Worm (Caenorhabditis elegans) whole organism, mixed stage, embryonic: ENCODE data around the gene nhr-156.

Experiments
- M03D4.4 ChIP-seq: sonication (generic microtip); optimal IDR thresholded peaks from 2 replicates; lab custom pipeline; 2017; ENCODE audit warnings: mild to moderate bottlenecking, missing genetic modification characterization, missing compliant biosample characterization
- bed-3 ChIP-seq: fragments of 200-800 bp; sonication (Bioruptor generic); optimal IDR thresholded peaks from 3 replicates; lab custom pipeline; 2018; ENCODE audit warnings: mild to moderate bottlenecking, missing genetic modification characterization, moderate library complexity, missing compliant biosample characterization
- blmp-1 ChIP-seq: fragments of 150-350 bp; optimal IDR thresholded peaks from 2 replicates; lab custom pipeline; 2014; ENCODE audit warnings: missing biosample characterization, missing genetic modification characterization
- ceh-43 ChIP-seq: fragments of 200-800 bp; sonication (Bioruptor generic); optimal IDR thresholded peaks from 2 replicates; lab custom pipeline; 2018; ENCODE audit warnings: mild to moderate bottlenecking, missing genetic modification characterization, moderate library complexity, missing compliant biosample characterization
- ceh-83 ChIP-seq: fragments of 200-800 bp; sonication (Bioruptor generic); optimal IDR thresholded peaks from 2 replicates; lab custom pipeline; 2018; ENCODE audit warnings: mild to moderate bottlenecking, missing genetic modification characterization, missing compliant biosample characterization
- ces-1 ChIP-seq: fragments of 150-350 bp; optimal IDR thresholded peaks from 2 replicates; lab custom pipeline; 2014; ENCODE audit warnings: missing biosample characterization, missing genetic modification reagents, missing genetic modification characterization
- cnd-1 ChIP-seq: fragments of 200-800 bp; sonication (Bioruptor generic); optimal IDR thresholded peaks from 2 replicates; lab custom pipeline; 2018; ENCODE audit warnings: mild to moderate bottlenecking, missing genetic modification characterization, missing compliant biosample characterization
- drap-1 ChIP-seq: fragments of 200-800 bp; sonication (Bioruptor generic); optimal IDR thresholded peaks from 3 replicates; lab custom pipeline; 2018; ENCODE audit warnings: mild to moderate bottlenecking, missing genetic modification characterization, missing compliant biosample characterization
- elt-3 ChIP-seq: fragments of 150-350 bp; optimal IDR thresholded peaks from 2 replicates; lab custom pipeline; 2014; ENCODE audit warnings: missing biosample characterization, missing genetic modification characterization
- flh-1 ChIP-seq: fragments of 200-800 bp; sonication (Bioruptor generic); optimal IDR thresholded peaks from 2 replicates; lab custom pipeline; 2018; ENCODE audit warnings: mild to moderate bottlenecking, missing genetic modification characterization, moderate library complexity, missing compliant biosample characterization
- hlh-1 ChIP-seq: fragments of 150-350 bp; optimal IDR thresholded peaks from 2 replicates; lab custom pipeline; 2014; ENCODE audit warnings: missing biosample characterization, missing genetic modification reagents, missing genetic modification characterization
- lin-13 ChIP-seq: fragments of 150-350 bp; optimal IDR thresholded peaks from 2 replicates; lab custom pipeline; 2014; ENCODE audit warnings: missing biosample characterization, missing genetic modification characterization
- lin-32 ChIP-seq: fragments of 200-800 bp; sonication (Bioruptor generic); optimal IDR thresholded peaks from 2 replicates; lab custom pipeline; 2018; ENCODE audit warnings: mild to moderate bottlenecking, missing genetic modification characterization, missing compliant biosample characterization
- lsy-2 ChIP-seq: fragments of 150-350 bp; optimal IDR thresholded peaks from 2 replicates; lab custom pipeline; 2014; ENCODE audit warnings: missing biosample characterization, missing genetic modification characterization
- mab-5 ChIP-seq: fragments of 150-350 bp; optimal IDR thresholded peaks from 2 replicates; lab custom pipeline; 2014; ENCODE audit warnings: missing biosample characterization, missing genetic modification characterization
- mep-1 ChIP-seq: fragments of 150-350 bp; optimal IDR thresholded peaks from 2 replicates; lab custom pipeline; 2017; ENCODE audit warnings: missing biosample characterization, missing genetic modification reagents, missing genetic modification characterization, inconsistent platforms
- mls-2 ChIP-seq: sonication (generic microtip); optimal IDR thresholded peaks from 2 replicates; lab custom pipeline; 2016; ENCODE audit warnings: mild to moderate bottlenecking, missing genetic modification characterization, moderate library complexity, missing compliant biosample characterization
- nhr-237 ChIP-seq: fragments of 150-350 bp; optimal IDR thresholded peaks from 2 replicates; lab custom pipeline; 2014; ENCODE audit warnings: missing biosample characterization, missing genetic modification characterization
- nhr-28 ChIP-seq: fragments of 150-350 bp; optimal IDR thresholded peaks from 2 replicates; lab custom pipeline; 2014; ENCODE audit warnings: missing biosample characterization, missing genetic modification characterization
- nhr-76 ChIP-seq: sonication (generic microtip); optimal IDR thresholded peaks from 2 replicates; lab custom pipeline; 2017; ENCODE audit warnings: missing biosample characterization, missing genetic modification characterization
- pha-4 ChIP-seq: fragments of 150-350 bp; optimal IDR thresholded peaks from 2 replicates; lab custom pipeline; 2018; ENCODE audit warnings: missing biosample characterization, missing genetic modification reagents, missing genetic modification characterization
- sem-2 ChIP-seq: fragments of 200-800 bp; sonication (Bioruptor generic); optimal IDR thresholded peaks from 2 replicates; lab custom pipeline; 2018; ENCODE audit warnings: mild to moderate bottlenecking, missing genetic modification characterization, missing compliant biosample characterization
- snpc-4 ChIP-seq: fragments of 150-350 bp; optimal IDR thresholded peaks from 2 replicates; lab custom pipeline; 2014; ENCODE audit warnings: missing biosample characterization, missing genetic modification characterization
- sptf-1 ChIP-seq: sonication (generic microtip); optimal IDR thresholded peaks from 2 replicates; lab custom pipeline; 2017; ENCODE audit warnings: mild to moderate bottlenecking, missing genetic modification characterization, moderate library complexity, missing compliant biosample characterization
- tbx-8 ChIP-seq: fragments of 200-800 bp; sonication (Bioruptor generic); optimal IDR thresholded peaks from 2 replicates; lab custom pipeline; 2018; ENCODE audit warnings: mild to moderate bottlenecking, missing genetic modification characterization, moderate library complexity, missing compliant biosample characterization
- unc-120 ChIP-seq: sonication (generic microtip); optimal IDR thresholded peaks from 2 replicates; lab custom pipeline; 2017; ENCODE audit warnings: missing genetic modification characterization, missing compliant biosample characterization; ENCODE audit not compliant: poor library complexity, severe bottlenecking
- unc-39 ChIP-seq: fragments of 150-350 bp; optimal IDR thresholded peaks from 2 replicates; lab custom pipeline; 2014; ENCODE audit warnings: missing biosample characterization, missing genetic modification characterization
- unc-62 ChIP-seq: fragments of 150-350 bp; optimal IDR thresholded peaks from 2 replicates; lab custom pipeline; 2014; ENCODE audit warnings: missing biosample characterization, missing genetic modification reagents, missing genetic modification characterization
- zip-8 ChIP-seq: fragments of 150-350 bp; optimal IDR thresholded peaks from 2 replicates; lab custom pipeline; 2014; ENCODE audit warnings: missing biosample characterization, missing genetic modification characterization
- ztf-11 ChIP-seq: fragments of 150-350 bp; optimal IDR thresholded peaks from 2 replicates; lab custom pipeline; 2014; ENCODE audit warnings: missing biosample characterization, missing genetic modification characterization

nhr-156 gene

ce11 chrV:3922547-3922946, 16.6 kb downstream of the nhr-156 start:
- TF ChIP-seq cnd-1 (tag; lab: Kevin White, UChicago) (no peak), lin-13 (no peak), sptf-1 (tag; lab: Kevin White, UChicago) (no peak), ceh-43 (no peak)

DNA sequence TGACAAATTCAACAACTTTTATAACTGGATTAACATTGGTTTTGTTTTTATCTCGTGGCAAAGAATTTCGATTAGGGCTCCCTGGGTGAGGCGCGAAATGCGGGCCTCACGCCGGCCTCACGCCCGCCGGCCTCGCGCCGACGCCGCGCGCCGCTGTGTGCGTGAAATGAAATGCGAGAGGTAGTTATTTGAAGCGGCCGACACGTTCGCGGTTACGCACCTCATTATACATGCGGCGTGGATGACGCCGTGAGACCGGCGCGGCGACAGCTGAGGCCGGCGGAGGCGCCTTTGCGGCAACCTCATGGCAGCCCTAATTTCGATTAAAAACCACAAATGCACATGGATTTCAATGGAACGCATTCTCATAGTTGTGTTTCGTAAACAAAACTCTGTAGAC, 21.6 kb downstream of the nhr-156 start:
- TF ChIP-seq lsy-2 (tag; lab: Kevin White, UChicago): no peak

ce11 chrV:3929099-3929498, 23.2 kb downstream of the nhr-156 start, which contains the start of gene srx-64:
Gene srx-64 (plus strand): TSS chrV:3929399.
- TF ChIP-seq mep-1 (no peak), nhr-237 (no peak), ces-1 (GFP tag; lab: Kevin White, UChicago) (no peak), snpc-4 (tag; lab: Kevin White, UChicago) (no peak), M03D4.4 (tag; lab: Kevin White, UChicago) (no peak), ceh-43 (no peak), elt-3 (tag; lab: Kevin White, UChicago) (no peak), blmp-1 (no peak), hlh-1 (tag; lab: Kevin White, UChicago) (no peak), mab-5 (tag; lab: Kevin White, UChicago) (no peak), sem-2 (GFP tag; lab: Kevin White, UChicago) (no peak), zip-8 (tag; lab: Kevin White, UChicago) (no peak), ztf-11 (tag; lab: Kevin White, UChicago) (no peak), nhr-28 (tag; lab: Kevin White, UChicago) (no peak), unc-62 (no peak), drap-1 (GFP tag; lab: Kevin White, UChicago) (no peak), bed-3 (GFP tag; lab: Kevin White, UChicago) (no peak), sptf-1 (tag; lab: Kevin White, UChicago) (no peak), nhr-76 (tag; lab: Kevin White, UChicago) (no peak), lin-13 (no peak)

DNA sequence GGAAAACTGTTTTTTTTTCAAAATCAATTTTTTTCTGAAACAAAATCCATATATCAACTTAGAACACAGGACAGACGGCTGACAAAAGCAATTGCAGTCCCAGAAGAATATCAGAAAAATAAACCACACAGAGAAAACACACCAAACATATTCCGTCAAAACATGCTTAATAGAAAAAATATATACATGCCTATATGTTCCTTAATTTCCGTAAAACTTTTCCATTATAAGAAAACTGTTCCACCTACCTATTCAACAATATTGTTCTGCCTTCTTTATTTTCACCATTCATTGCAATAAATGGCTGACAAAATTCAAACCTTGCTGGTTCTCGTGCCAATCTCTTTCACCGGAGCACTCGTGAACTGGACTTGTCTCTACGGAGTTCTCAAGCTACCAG, 25.4 kb downstream of the nhr-156 start, which contains the start of gene srx-63:
srx-63 (plus strand) TSS at position 301 of the 400 bp plus-strand sequence.
- TF ChIP-seq lin-13: no peak
- TF ChIP-seq ceh-83 (GFP tag; lab: Kevin White, UChicago): no peak
- no peak for TF ChIP-seq nhr-28 (tag; lab: Kevin White, UChicago)
- no peak for TF ChIP-seq pha-4 (tag; lab: Kevin White, UChicago)
- no peak for TF ChIP-seq unc-62
- no peak for TF ChIP-seq mep-1
- TF ChIP-seq snpc-4 (tag; lab: Kevin White, UChicago): no peak
- TF ChIP-seq sem-2 (GFP tag; lab: Kevin White, UChicago): no peak
- TF ChIP-seq sptf-1 (tag; lab: Kevin White, UChicago): no peak
- TF ChIP-seq zip-8 (tag; lab: Kevin White, UChicago): no peak
- no peak for TF ChIP-seq flh-1 (GFP tag; lab: Kevin White, UChicago)

DNA sequence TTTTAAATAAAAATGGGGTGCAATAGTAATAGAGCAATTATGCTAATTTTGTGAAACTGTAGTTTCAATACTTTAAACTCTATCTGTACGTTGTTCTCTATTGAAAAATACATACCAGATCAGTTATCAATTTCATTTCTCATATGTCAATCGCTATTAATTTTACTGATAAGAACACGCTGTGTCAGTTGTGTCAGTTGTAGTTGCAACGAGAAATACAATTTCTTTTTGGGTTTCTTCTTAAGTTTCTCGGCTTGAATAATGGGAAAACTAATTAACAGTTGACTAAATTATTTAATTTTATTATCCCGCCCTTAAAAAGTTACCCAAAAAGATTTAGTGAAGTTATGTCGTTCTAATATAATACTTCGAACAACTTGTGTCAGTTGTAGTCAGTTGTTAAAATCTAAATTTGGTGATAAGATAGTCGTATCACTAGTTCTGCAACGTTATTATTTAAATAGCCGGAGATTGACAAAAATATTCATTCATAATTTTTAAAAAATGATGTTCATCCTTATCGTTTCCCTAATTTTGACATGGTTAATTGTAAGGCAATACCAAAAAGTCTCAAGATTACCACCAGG, 30.1 kb downstream of the nhr-156 start, which contains the start of gene cyp-35A5:
cyp-35A5 (plus strand) TSS at position 435 of the 587 bp plus-strand sequence.
- TF ChIP-seq lin-32 (GFP tag; lab: Kevin White, UChicago) (no peak), pha-4 (tag; lab: Kevin White, UChicago) (no peak), ztf-11 (tag; lab: Kevin White, UChicago) (no peak), lsy-2 (tag; lab: Kevin White, UChicago) (no peak), mls-2 (tag; lab: Kevin White, UChicago) (no peak), ceh-43 (no peak), zip-8 (tag; lab: Kevin White, UChicago) (no peak), snpc-4 (tag; lab: Kevin White, UChicago) (no peak), unc-39 (tag; lab: Kevin White, UChicago) (no peak), cnd-1 (tag; lab: Kevin White, UChicago) (no peak), mab-5 (tag; lab: Kevin White, UChicago) (no peak), tbx-8 (no peak), hlh-1 (tag; lab: Kevin White, UChicago) (no peak), nhr-76 (tag; lab: Kevin White, UChicago) (no peak), unc-120 (no peak), flh-1 (GFP tag; lab: Kevin White, UChicago) (no peak), nhr-237 (no peak)
